Fruit fly (Drosophila melanogaster): ENCODE data around the gene Archease.

The Archease gene

DNA sequence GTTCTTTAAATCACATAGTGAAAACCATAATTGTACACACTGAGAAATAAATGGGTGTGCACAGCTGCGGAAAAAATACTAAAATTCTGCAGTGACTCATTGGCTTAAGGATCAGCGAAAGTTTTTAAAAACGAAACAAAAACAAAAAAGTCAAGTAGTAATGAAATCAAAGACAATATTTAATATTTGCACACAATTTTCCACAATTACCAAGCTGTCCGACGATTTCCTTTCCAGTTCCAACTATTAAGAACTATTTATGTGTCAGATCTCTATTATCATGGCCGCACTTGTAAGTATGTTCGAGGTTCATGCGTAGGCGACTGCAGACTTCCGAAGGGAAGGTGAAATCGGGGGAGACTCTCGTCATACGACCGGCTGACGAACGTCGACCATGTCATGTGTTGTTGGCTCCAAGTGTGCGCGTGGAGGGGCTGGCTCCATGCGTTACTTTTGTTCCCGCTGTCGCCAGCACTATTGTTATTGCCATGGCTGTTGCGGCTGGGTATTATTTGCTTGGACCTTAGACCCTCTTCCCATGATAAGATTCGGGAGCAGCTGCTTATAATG is 47.8 kb downstream of the Archease start (continued):
- TF ChIP-seq Lhr (GFP tag; optimal IDR thresholded peaks at IDR 0.05) (peak; percentile 10), CG3407 (GFP tag; optimal IDR thresholded peaks at IDR 0.05) (peak; percentile 26), gt (GFP tag; IDR thresholded peaks at IDR 0.05) (no peak), CG9215 (GFP tag; IDR thresholded peaks at IDR 0.05) (no peak), prd (optimal IDR thresholded peaks at IDR 0.05) (no peak), prd (GFP tag; IDR thresholded peaks at IDR 0.05) (no peak), CG12659 (GFP tag; optimal IDR thresholded peaks at IDR 0.05) (peak; percentile 45), Six4 (GFP tag; optimal IDR thresholded peaks at IDR 0.05) (peak; percentile 46), bcd (GFP tag; optimal IDR thresholded peaks at IDR 0.05) (peak; percentile 60), dmrt11E (tag; optimal IDR thresholded peaks at IDR 0.05) (peak; percentile 46), CG18262 (tag; optimal IDR thresholded peaks at IDR 0.05) (peak; percentile 63), tap (tag; optimal IDR thresholded peaks at IDR 0.05) (peak; percentile 55), CG33213 (GFP tag; optimal IDR thresholded peaks at IDR 0.05) (no peak), CG12942 (GFP tag; optimal IDR thresholded peaks at IDR 0.05) (peak; percentile 36), amos (GFP tag; IDR thresholded peaks at IDR 0.05; ENCODE audit: partially characterized antibody) (no peak), Oli (tag; optimal IDR thresholded peaks at IDR 0.05) (peak; percentile 68), Scr (GFP tag; IDR thresholded peaks at IDR 0.05; ENCODE audit: partially characterized antibody) (no peak), az2 (GFP tag; optimal IDR thresholded peaks at IDR 0.05) (peak; percentile 54), HmgD (GFP tag; optimal IDR thresholded peaks at IDR 0.05) (no peak), aop (GFP tag; IDR thresholded peaks at IDR 0.05) (no peak), CG11723 (GFP tag; optimal IDR thresholded peaks at IDR 0.05) (peak; percentile 5), CG7271 (tag; optimal IDR thresholded peaks at IDR 0.05) (peak; percentile 34), CG32772 (GFP tag; IDR thresholded peaks at IDR 0.05) (no peak), zen2 (GFP tag; IDR thresholded peaks at IDR 0.05; ENCODE audit: partially characterized antibody) (no peak), Awh (GFP tag; IDR thresholded peaks at IDR 0.05) (no peak), pnt (GFP tag; optimal IDR thresholded peaks at IDR 0.05) (peak; percentile 47), CG6813 (GFP tag; optimal IDR thresholded peaks at IDR 0.05) (peak; percentile 62), pan (optimal IDR thresholded peaks at IDR 0.05) (no peak), pan (GFP tag; optimal IDR thresholded peaks at IDR 0.05 in 1 of 2, IDR thresholded peaks at IDR 0.05 in 1 of 2) (no peak), pfk (GFP tag; optimal IDR thresholded peaks at IDR 0.05) (peak; percentile 15), CG4617 (GFP tag; optimal IDR thresholded peaks at IDR 0.05; ENCODE audit: borderline replicate concordance) (no peak), Dek (tag; optimal IDR thresholded peaks at IDR 0.05) (peak; percentile 14), CG10543 (GFP tag; optimal IDR thresholded peaks at IDR 0.05) (peak; percentile 57), Ets97D (GFP tag; optimal IDR thresholded peaks at IDR 0.05) (peak; percentile 5), CG8290 (GFP tag; optimal IDR thresholded peaks at IDR 0.05) (no peak), CG8290 (tag; optimal IDR thresholded peaks at IDR 0.05) (peak in 1 of 2 experiments; percentile 43), wdn (GFP tag; IDR thresholded peaks at IDR 0.05) (no peak), lbe (GFP tag; optimal IDR thresholded peaks at IDR 0.05) (no peak), CG31441 (GFP tag; IDR thresholded peaks at IDR 0.05) (no peak), Sry-β (GFP tag; optimal IDR thresholded peaks at IDR 0.05) (no peak), CG7987 (GFP tag; optimal IDR thresholded peaks at IDR 0.05) (no peak), CG2202 (tag; optimal IDR thresholded peaks at IDR 0.05) (peak; percentile 42), CG2116 (GFP tag; optimal IDR thresholded peaks at IDR 0.05) (no peak), scrt (GFP tag; optimal IDR thresholded peaks at IDR 0.05) (peak; percentile 59), Atf-2 (GFP tag; optimal IDR thresholded peaks at IDR 0.05) (peak; percentile 18), CG12219 (GFP tag; optimal IDR thresholded peaks at IDR 0.05) (no peak), BtbVII (GFP tag; optimal IDR thresholded peaks at IDR 0.05) (peak; percentile 50), en (GFP tag; optimal IDR thresholded peaks at IDR 0.05) (peak; percentile 42), CG9727 (GFP tag; optimal IDR thresholded peaks at IDR 0.05) (peak; percentile 54), pho (GFP tag; optimal IDR thresholded peaks at IDR 0.05) (peak; percentile 48), Pdp1 (GFP tag; optimal IDR thresholded peaks at IDR 0.05) (peak in 1 of 2 experiments; percentile 35)
